Worm (Caenorhabditis elegans): Measurements from ENCODE around the gene fbxa-96.

fbxa-96 gene

ce11 chrX:15077597-15078261 is 17.5 kb upstream of the fbxa-96 start, which contains the start of the genes H40L08.8, H40L08.2 and H40L08.7:
H40L08.8 (minus strand) TSS chrX:15077633.
H40L08.2 (minus strand) TSS chrX:15077744.
H40L08.7 (minus strand) TSS chrX:15077744.
- TF ChIP-seq pes-1 (GFP tag; IDR thresholded peaks at IDR 0.05) (no peak), tbx-11 (GFP tag; IDR thresholded peaks at IDR 0.05) (no peak), tbx-37 (GFP tag; conservative IDR thresholded peaks at IDR 0.05) (no peak), hmg-4 (GFP tag; optimal IDR thresholded peaks at IDR 0.05) (no peak), hmbx-1 (tag; optimal IDR thresholded peaks at IDR 0.05) (no peak), hnd-1 (tag; optimal IDR thresholded peaks at IDR 0.05) (no peak), tra-4 (tag; optimal IDR thresholded peaks at IDR 0.05) (no peak), ceh-13 (GFP tag; optimal IDR thresholded peaks at IDR 0.05) (no peak), F13C5.2 (tag; optimal IDR thresholded peaks at IDR 0.05) (no peak), scrt-1 (GFP tag; IDR thresholded peaks at IDR 0.05) (no peak), ets-7 (tag; optimal IDR thresholded peaks at IDR 0.05) (no peak), flt-1 (GFP tag; IDR thresholded peaks at IDR 0.05) (no peak), ceh-36 (tag; optimal IDR thresholded peaks at IDR 0.05) (no peak)

ce11 chrX:15076909-15077308 is 16.7 kb upstream of the fbxa-96 start:
- no peak for TF ChIP-seq pes-1 (GFP tag; IDR thresholded peaks at IDR 0.05)
- no peak for TF ChIP-seq flt-1 (GFP tag; IDR thresholded peaks at IDR 0.05)
- no peak for TF ChIP-seq hnd-1 (tag; optimal IDR thresholded peaks at IDR 0.05)
- TF ChIP-seq tbx-37 (GFP tag; conservative IDR thresholded peaks at IDR 0.05): no peak
- no peak for TF ChIP-seq B0310.2 (tag; optimal IDR thresholded peaks at IDR 0.05)
- TF ChIP-seq scrt-1 (GFP tag; IDR thresholded peaks at IDR 0.05): no peak
- no peak for TF ChIP-seq hmbx-1 (tag; optimal IDR thresholded peaks at IDR 0.05)
- TF ChIP-seq tbx-11 (GFP tag; IDR thresholded peaks at IDR 0.05): no peak
- TF ChIP-seq hmg-4 (GFP tag; optimal IDR thresholded peaks at IDR 0.05): no peak
- no peak for TF ChIP-seq ama-1 (optimal IDR thresholded peaks at IDR 0.05)
- TF ChIP-seq aly-1 (tag; optimal IDR thresholded peaks at IDR 0.05): no peak
- TF ChIP-seq ceh-13 (GFP tag; optimal IDR thresholded peaks at IDR 0.05): no peak
- no peak for TF ChIP-seq tra-4 (tag; optimal IDR thresholded peaks at IDR 0.05)
- TF ChIP-seq F13C5.2 (tag; optimal IDR thresholded peaks at IDR 0.05): no peak

- no peak for TF ChIP-seq scrt-1 (GFP tag; IDR thresholded peaks at IDR 0.05)
- no peak for TF ChIP-seq ama-1 (optimal IDR thresholded peaks at IDR 0.05)
- TF ChIP-seq B0310.2 (tag; optimal IDR thresholded peaks at IDR 0.05): no peak
- TF ChIP-seq ceh-36 (tag; optimal IDR thresholded peaks at IDR 0.05): no peak
- TF ChIP-seq aly-1 (tag; optimal IDR thresholded peaks at IDR 0.05): no peak
- TF ChIP-seq hmg-4 (GFP tag; optimal IDR thresholded peaks at IDR 0.05): no peak
- no peak for TF ChIP-seq F13C5.2 (tag; optimal IDR thresholded peaks at IDR 0.05)
- no peak for TF ChIP-seq flt-1 (GFP tag; IDR thresholded peaks at IDR 0.05)
- TF ChIP-seq hmbx-1 (tag; optimal IDR thresholded peaks at IDR 0.05): no peak
- no peak for TF ChIP-seq ceh-13 (GFP tag; optimal IDR thresholded peaks at IDR 0.05)
- no peak for TF ChIP-seq ets-7 (tag; optimal IDR thresholded peaks at IDR 0.05)
- TF ChIP-seq tra-4 (tag; optimal IDR thresholded peaks at IDR 0.05): no peak
- TF ChIP-seq tbx-37 (GFP tag; conservative IDR thresholded peaks at IDR 0.05): no peak
- no peak for TF ChIP-seq tbx-11 (GFP tag; IDR thresholded peaks at IDR 0.05)
- no peak for TF ChIP-seq pes-1 (GFP tag; IDR thresholded peaks at IDR 0.05)
- TF ChIP-seq sea-1 (GFP tag; conservative IDR thresholded peaks at IDR 0.05): no peak
- no peak for TF ChIP-seq hnd-1 (tag; optimal IDR thresholded peaks at IDR 0.05)
These were observed 15.9 kb upstream of the fbxa-96 start, which contains the start of the genes H40L08.3 and H40L08.9 for ce11 chrX:15076042-15076565. H40L08.3 (minus strand) TSS chrX:15076092. H40L08.9 (minus strand) TSS chrX:15076480.

ce11 chrX:15075170-15075569 is 15.0 kb upstream of the fbxa-96 start:
- no peak for TF ChIP-seq aly-1 (tag; optimal IDR thresholded peaks at IDR 0.05)
- no peak for TF ChIP-seq flt-1 (GFP tag; IDR thresholded peaks at IDR 0.05)

DNA sequence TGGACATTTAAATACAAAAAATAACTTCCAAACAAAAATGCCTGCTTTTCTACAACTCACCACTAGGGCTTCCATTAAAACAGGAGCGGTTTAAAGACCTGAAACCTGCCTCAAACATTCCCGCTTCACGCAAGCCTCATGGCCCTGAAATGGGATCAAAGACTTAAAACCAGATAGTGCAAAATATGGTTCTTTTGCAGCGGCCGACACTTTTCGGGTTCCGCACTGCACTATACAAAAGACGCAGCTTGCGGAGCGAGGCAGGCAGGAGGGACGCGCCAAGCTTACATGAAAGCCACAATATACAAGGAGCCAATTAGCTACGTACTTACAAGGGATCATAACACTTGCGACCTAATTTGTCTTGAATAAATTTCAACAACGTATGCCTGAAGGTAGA is 13.3 kb upstream of the fbxa-96 start:
- TF ChIP-seq scrt-1 (GFP tag; IDR thresholded peaks at IDR 0.05) (no peak), B0310.2 (tag; optimal IDR thresholded peaks at IDR 0.05) (no peak), tbx-11 (GFP tag; IDR thresholded peaks at IDR 0.05) (no peak), hnd-1 (tag; optimal IDR thresholded peaks at IDR 0.05) (no peak)

ce11 chrX:15072877-15073276 is 12.7 kb upstream of the fbxa-96 start:
- TF ChIP-seq ama-1 (optimal IDR thresholded peaks at IDR 0.05): no peak
- TF ChIP-seq sea-1 (GFP tag; conservative IDR thresholded peaks at IDR 0.05): no peak
- no peak for TF ChIP-seq flt-1 (GFP tag; IDR thresholded peaks at IDR 0.05)
- TF ChIP-seq hmg-4 (GFP tag; optimal IDR thresholded peaks at IDR 0.05): no peak
- no peak for TF ChIP-seq aly-1 (tag; optimal IDR thresholded peaks at IDR 0.05)
- no peak for TF ChIP-seq ceh-36 (tag; optimal IDR thresholded peaks at IDR 0.05)
- no peak for TF ChIP-seq F13C5.2 (tag; optimal IDR thresholded peaks at IDR 0.05)
- no peak for TF ChIP-seq B0310.2 (tag; optimal IDR thresholded peaks at IDR 0.05)
- TF ChIP-seq tbx-11 (GFP tag; IDR thresholded peaks at IDR 0.05): no peak
- no peak for TF ChIP-seq hmbx-1 (tag; optimal IDR thresholded peaks at IDR 0.05)
- TF ChIP-seq scrt-1 (GFP tag; IDR thresholded peaks at IDR 0.05): no peak
- no peak for TF ChIP-seq tbx-37 (GFP tag; conservative IDR thresholded peaks at IDR 0.05)
- TF ChIP-seq hnd-1 (tag; optimal IDR thresholded peaks at IDR 0.05): no peak
- TF ChIP-seq tra-4 (tag; optimal IDR thresholded peaks at IDR 0.05): no peak
- no peak for TF ChIP-seq ceh-13 (GFP tag; optimal IDR thresholded peaks at IDR 0.05)

DNA sequence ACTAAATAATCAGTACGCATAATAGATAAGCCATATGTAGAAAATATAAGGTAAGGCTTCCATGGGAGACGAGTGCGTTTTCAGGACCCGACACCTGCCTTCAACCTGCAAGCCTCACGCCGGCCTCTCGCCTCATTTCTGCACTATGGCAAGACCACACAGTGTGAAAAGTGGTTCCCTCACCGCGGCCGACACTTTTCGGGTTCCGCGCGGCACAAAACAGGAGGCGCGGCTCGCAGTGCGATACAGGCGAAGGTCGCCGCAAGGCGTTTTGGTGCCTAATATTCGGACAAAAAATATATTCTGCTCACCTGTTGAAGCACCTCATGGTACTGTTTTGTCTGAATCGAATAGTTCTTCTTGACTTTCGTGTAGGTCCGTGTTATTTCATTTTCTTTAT is 9.9 kb upstream of the fbxa-96 start:
- no peak for TF ChIP-seq ceh-36 (tag; optimal IDR thresholded peaks at IDR 0.05)
- TF ChIP-seq scrt-1 (GFP tag; IDR thresholded peaks at IDR 0.05): no peak
- TF ChIP-seq ceh-13 (GFP tag; optimal IDR thresholded peaks at IDR 0.05): no peak
- no peak for TF ChIP-seq tbx-37 (GFP tag; conservative IDR thresholded peaks at IDR 0.05)
- TF ChIP-seq F13C5.2 (tag; optimal IDR thresholded peaks at IDR 0.05): no peak

ce11 chrX:15069242-15069641 is 9.0 kb upstream of the fbxa-96 start, which contains the start of gene mam-6:
mam-6 (minus strand) TSS chrX:15069342.
- TF ChIP-seq flt-1 (GFP tag; IDR thresholded peaks at IDR 0.05) (no peak), ets-7 (tag; optimal IDR thresholded peaks at IDR 0.05) (no peak), B0310.2 (tag; optimal IDR thresholded peaks at IDR 0.05) (no peak), ceh-36 (tag; optimal IDR thresholded peaks at IDR 0.05) (no peak), F13C5.2 (tag; optimal IDR thresholded peaks at IDR 0.05) (no peak), ama-1 (optimal IDR thresholded peaks at IDR 0.05) (no peak), hnd-1 (tag; optimal IDR thresholded peaks at IDR 0.05) (no peak), hmbx-1 (tag; optimal IDR thresholded peaks at IDR 0.05) (no peak), pes-1 (GFP tag; IDR thresholded peaks at IDR 0.05) (no peak), tbx-37 (GFP tag; conservative IDR thresholded peaks at IDR 0.05) (no peak), scrt-1 (GFP tag; IDR thresholded peaks at IDR 0.05) (no peak), ceh-13 (GFP tag; optimal IDR thresholded peaks at IDR 0.05) (no peak), sea-1 (GFP tag; conservative IDR thresholded peaks at IDR 0.05) (no peak)

Measured in whole organism, early embryonic.